Fruit fly (Drosophila melanogaster) whole organism, wandering third instar larva: Measurements from ENCODE around the gene Prtl99C.
A peak's percentile ranks its signal among the peaks of the same experiment; 100 is the strongest.

ENCODE experiments used
- Abd-B ChIP-seq: fragments of >200 bp; optimal IDR thresholded peaks from 2 replicates; lab custom pipeline; 2017; ENCODE audit warnings: missing biosample characterization, missing genetic modification characterization
- CG32264 ChIP-seq: fragments of 200-800 bp; sonication (Bioruptor generic); optimal IDR thresholded peaks from 2 replicates; lab custom pipeline; 2016; ENCODE audit warnings: missing biosample characterization, missing genetic modification characterization
- CG9705 ChIP-seq: fragments of 200-800 bp; sonication (Bioruptor generic); optimal IDR thresholded peaks from 2 replicates; lab custom pipeline; 2018; ENCODE audit warnings: missing biosample characterization, mild to moderate bottlenecking, missing genetic modification characterization
- CrebA ChIP-seq: fragments of 200-800 bp; sonication (Bioruptor generic); optimal IDR thresholded peaks from 2 replicates; lab custom pipeline; 2016; ENCODE audit warnings: missing biosample characterization, mild to moderate bottlenecking, missing genetic modification characterization, borderline replicate concordance
- Dif ChIP-seq: fragments of 200-275, 200-300 bp; sonication (Bioruptor generic); optimal IDR thresholded peaks from 2 replicates; lab custom pipeline; 2018; ENCODE audit warnings: missing biosample characterization, missing genetic modification characterization; ENCODE audit not compliant: partially characterized antibody
- HLH106 ChIP-seq: fragments of 200-800 bp; optimal IDR thresholded peaks from 3 replicates; lab custom pipeline; 2019; ENCODE audit warnings: missing biosample characterization, mild to moderate bottlenecking, missing genetic modification characterization, moderate library complexity
- Hnf4 ChIP-seq: fragments of 200-800 bp; sonication (Bioruptor generic); optimal IDR thresholded peaks from 2 replicates; lab custom pipeline; 2016; ENCODE audit warnings: missing biosample characterization, mild to moderate bottlenecking, missing genetic modification characterization
- Hr83 ChIP-seq: fragments of 200-300 bp; sonication (Bioruptor generic); optimal IDR thresholded peaks from 2 replicates; lab custom pipeline; 2016; ENCODE audit warnings: missing biosample characterization, mild to moderate bottlenecking, missing genetic modification characterization, moderate library complexity; ENCODE audit not compliant: poor library complexity, severe bottlenecking
- Jra ChIP-seq: sonication (Bioruptor generic); optimal IDR thresholded peaks from 2 replicates; lab custom pipeline; 2016; ENCODE audit warnings: missing biosample characterization, missing genetic modification characterization
- Mio ChIP-seq: sonication (Bioruptor generic); optimal IDR thresholded peaks from 2 replicates; lab custom pipeline; 2016; ENCODE audit warnings: missing biosample characterization, missing genetic modification characterization
- OdsH ChIP-seq: fragments of 200-800 bp; sonication (Bioruptor generic); optimal IDR thresholded peaks from 2 replicates; lab custom pipeline; 2016; ENCODE audit warnings: missing biosample characterization, mild to moderate bottlenecking, missing genetic modification characterization
- Rel ChIP-seq, 2 experiments: fragments of 200-800 bp; sonication (Bioruptor generic) in 1 of 2; optimal IDR thresholded peaks; 2 replicates in 1 of 2; 3 replicates in 1 of 2; lab custom pipeline; 2016 to 2019; ENCODE audit warnings: mild to moderate bottlenecking in 2 of 2, missing biosample characterization in 2 of 2, missing genetic modification characterization in 2 of 2, moderate library complexity in 1 of 2
- Sp1 ChIP-seq: fragments of 200-800 bp; sonication (Bioruptor generic); optimal IDR thresholded peaks from 3 replicates; lab custom pipeline; 2019; ENCODE audit warnings: missing biosample characterization, mild to moderate bottlenecking, missing genetic modification characterization, moderate library complexity
- br ChIP-seq: fragments of 200-800 bp; sonication (Bioruptor generic); optimal IDR thresholded peaks from 2 replicates; lab custom pipeline; 2016; ENCODE audit warnings: missing biosample characterization, missing genetic modification characterization
- brk ChIP-seq: fragments of 200-800 bp; sonication (Bioruptor generic); optimal IDR thresholded peaks from 2 replicates; lab custom pipeline; 2016; ENCODE audit warnings: missing biosample characterization, mild to moderate bottlenecking, missing genetic modification characterization
- dl ChIP-seq, 2 experiments: fragments of 175-275, 200-275 bp in 1 of 2; fragments of 200-275 bp in 1 of 2; sonication (Bioruptor generic); optimal IDR thresholded peaks; lab custom pipeline; 2018; ENCODE audit warnings: mild to moderate bottlenecking in 2 of 2, missing biosample characterization in 2 of 2, missing genetic modification characterization in 2 of 2, moderate library complexity in 2 of 2; ENCODE audit not compliant: partially characterized antibody in 2 of 2, insufficient read depth in 1 of 2
- dmrt93B ChIP-seq: fragments of 200-800 bp; sonication (Bioruptor generic); optimal IDR thresholded peaks from 2 replicates; lab custom pipeline; 2018; ENCODE audit warnings: missing biosample characterization, mild to moderate bottlenecking, missing genetic modification characterization
- dsf ChIP-seq: sonication (Bioruptor generic); optimal IDR thresholded peaks from 2 replicates; lab custom pipeline; 2016; ENCODE audit warnings: missing biosample characterization, missing genetic modification characterization, borderline replicate concordance
- ey ChIP-seq: fragments of 200-800 bp; sonication (Bioruptor generic); optimal IDR thresholded peaks from 2 replicates; lab custom pipeline; 2016; ENCODE audit warnings: missing biosample characterization, missing genetic modification characterization
- foxo ChIP-seq, 2 experiments: fragments of 200-800 bp; sonication (Bioruptor generic); optimal IDR thresholded peaks; 2 replicates in 1 of 2; 3 replicates in 1 of 2; lab custom pipeline; 2016 to 2017; ENCODE audit warnings: missing biosample characterization in 2 of 2, missing genetic modification characterization in 2 of 2
- fru ChIP-seq: fragments of 200-800 bp; sonication (Bioruptor generic); optimal IDR thresholded peaks from 3 replicates; lab custom pipeline; 2016; ENCODE audit warnings: missing biosample characterization, mild to moderate bottlenecking, missing genetic modification characterization
- h ChIP-seq: fragments of 200-800 bp; sonication (Bioruptor generic); optimal IDR thresholded peaks from 3 replicates; lab custom pipeline; 2016; ENCODE audit warnings: missing biosample characterization, mild to moderate bottlenecking, missing genetic modification characterization
- jim ChIP-seq: fragments of 175-275, 200-325 bp; sonication (Bioruptor generic); optimal IDR thresholded peaks from 2 replicates; lab custom pipeline; 2016; ENCODE audit warnings: missing biosample characterization, mild to moderate bottlenecking, missing genetic modification characterization
- lola ChIP-seq: fragments of >200 bp; optimal IDR thresholded peaks from 2 replicates; lab custom pipeline; 2017; ENCODE audit warnings: missing biosample characterization, missing genetic modification characterization
- psq ChIP-seq: fragments of 200-800 bp; sonication (Bioruptor generic); optimal IDR thresholded peaks from 3 replicates; lab custom pipeline; 2017; ENCODE audit warnings: missing biosample characterization, mild to moderate bottlenecking, missing genetic modification characterization, moderate library complexity
- rgr ChIP-seq: fragments of 200-800 bp; sonication (Bioruptor generic); optimal IDR thresholded peaks from 3 replicates; lab custom pipeline; 2016; ENCODE audit warnings: missing biosample characterization, mild to moderate bottlenecking, missing genetic modification characterization
- sage ChIP-seq: fragments of 200-800 bp; sonication (Bioruptor generic); optimal IDR thresholded peaks from 2 replicates; lab custom pipeline; 2016; ENCODE audit warnings: missing biosample characterization, mild to moderate bottlenecking, missing genetic modification characterization
- usp ChIP-seq: fragments of >200 bp; optimal IDR thresholded peaks from 2 replicates; lab custom pipeline; 2017; ENCODE audit warnings: missing biosample characterization, missing genetic modification characterization
- woc ChIP-seq: sonication (Bioruptor generic); optimal IDR thresholded peaks from 2 replicates; lab custom pipeline; 2016; ENCODE audit warnings: missing biosample characterization, mild to moderate bottlenecking, missing genetic modification characterization

Prtl99C gene

DNA sequence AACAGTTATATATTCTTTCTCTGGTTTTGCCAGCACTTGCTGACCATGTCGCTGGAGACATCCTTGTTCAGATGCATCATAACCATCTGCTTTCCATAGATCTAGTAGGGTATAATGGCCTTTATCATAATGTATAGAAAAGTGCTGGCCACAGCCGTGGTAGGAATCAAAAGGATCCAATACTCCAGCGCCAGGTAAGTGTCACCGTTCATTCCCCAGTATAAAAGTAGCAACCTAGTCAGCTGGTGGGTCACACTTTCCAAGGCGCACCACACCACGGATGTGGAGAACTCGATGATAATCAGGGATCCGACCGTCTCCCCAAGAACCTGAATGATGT, at the start of gene Prtl99C:
Gene Prtl99C (plus strand): TSS at position 241 of the 340 bp plus-strand sequence.
- TF ChIP-seq br (GFP tag; lab: Kevin White, UChicago) (no peak), OdsH (no peak), CrebA (GFP tag; lab: Kevin White, UChicago) (no peak), lola (GFP tag; lab: Kevin White, UChicago) (no peak)

dm6 chr3R:29786016-29786996, 49.4 kb upstream of the Prtl99C start:
- TF ChIP-seq h (GFP tag; lab: Kevin White, UChicago) (peak; percentile 65), Hnf4 (GFP tag; lab: Kevin White, UChicago) (peak; percentile 75), HLH106 (tag; lab: Kevin White, UChicago) (peak; percentile 72), CG32264 (peak; percentile 59), Rel (GFP tag; optimal IDR thresholded peaks at IDR 0.05; lab: Kevin White, UChicago) (peak; percentile 13), Rel (tag; optimal IDR thresholded peaks at IDR 0.05; lab: Kevin White, UChicago) (peak; percentile 52), Dif (GFP tag; lab: Kevin White, UChicago) (no peak), dl (GFP tag; optimal IDR thresholded peaks at IDR 0.05; lab: Kevin White, UChicago; ENCODE audit: insufficient read depth in 1 of 2, partially characterized antibody in 2 of 2) (no peak), rgr (GFP tag; lab: Kevin White, UChicago) (peak; percentile 55), CG9705 (GFP tag; lab: Kevin White, UChicago) (no peak), br (GFP tag; lab: Kevin White, UChicago) (peak; percentile 65), OdsH (peak; percentile 55), dmrt93B (GFP tag; lab: Kevin White, UChicago) (peak; percentile 71), Hr83 (GFP tag; lab: Kevin White, UChicago) (peak; percentile 61), ey (GFP tag; lab: Kevin White, UChicago) (peak; percentile 70), Jra (GFP tag; lab: Kevin White, UChicago) (peak; percentile 27), Abd-B (GFP tag; lab: Kevin White, UChicago) (no peak), Sp1 (peak; percentile 11), psq (GFP tag; lab: Kevin White, UChicago) (peak; percentile 21), fru (GFP tag; lab: Kevin White, UChicago) (peak; percentile 88), woc (peak; percentile 70), foxo (GFP tag; optimal IDR thresholded peaks at IDR 0.05; lab: Kevin White, UChicago) (peak in 1 of 2 experiments; percentile 85), brk (GFP tag; lab: Kevin White, UChicago) (peak; percentile 21), lola (GFP tag; lab: Kevin White, UChicago) (no peak), sage (GFP tag; lab: Kevin White, UChicago) (peak; percentile 72)

DNA sequence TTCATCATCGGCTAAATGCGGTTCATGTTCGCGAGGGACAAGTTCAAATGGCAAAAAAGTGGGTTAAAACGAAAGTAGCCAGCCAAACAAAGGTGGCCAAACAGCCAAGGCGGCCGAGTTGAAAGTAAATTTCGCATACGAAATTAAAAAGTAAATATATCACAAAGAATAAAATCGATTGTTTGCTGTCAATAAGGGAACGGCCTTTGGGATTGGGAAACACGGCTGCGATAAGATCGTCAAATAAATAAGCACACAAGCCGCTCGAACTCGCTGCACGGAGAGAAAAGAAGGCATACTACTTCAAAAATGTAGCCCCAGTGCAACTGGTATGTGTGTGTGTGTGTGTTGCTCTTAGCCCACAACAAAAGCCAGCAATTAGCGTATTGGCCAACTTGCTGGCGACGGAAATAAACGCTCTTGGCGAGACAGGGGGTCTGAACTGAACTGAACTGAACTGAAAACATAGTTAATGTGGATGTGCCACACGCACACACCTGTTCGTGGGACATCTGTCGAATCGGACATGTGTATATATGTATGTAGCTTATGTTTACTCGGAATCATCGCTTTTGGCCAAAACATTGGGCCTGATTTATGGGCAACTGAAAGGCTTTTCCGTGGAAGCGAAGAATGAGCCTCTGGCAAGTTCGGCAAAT, 47.7 kb upstream of the Prtl99C start:
- TF ChIP-seq foxo (GFP tag; optimal IDR thresholded peaks at IDR 0.05; lab: Kevin White, UChicago) = peak in 1 of 2 experiments; percentile 44
- peak; percentile 54 for TF ChIP-seq br (GFP tag; lab: Kevin White, UChicago)
- TF ChIP-seq fru (GFP tag; lab: Kevin White, UChicago) = peak; percentile 21
- no peak for TF ChIP-seq Mio (GFP tag; lab: Kevin White, UChicago)
- TF ChIP-seq usp (GFP tag; lab: Kevin White, UChicago) = no peak
- peak; percentile 38 for TF ChIP-seq rgr (GFP tag; lab: Kevin White, UChicago)
- no peak for TF ChIP-seq CrebA (GFP tag; lab: Kevin White, UChicago)
- peak; percentile 3 for TF ChIP-seq dmrt93B (GFP tag; lab: Kevin White, UChicago)
- TF ChIP-seq sage (GFP tag; lab: Kevin White, UChicago) = peak; percentile 14
- TF ChIP-seq Hr83 (GFP tag; lab: Kevin White, UChicago) = peak; percentile 50
- peak; percentile 1 for TF ChIP-seq CG32264
- TF ChIP-seq Hnf4 (GFP tag; lab: Kevin White, UChicago) = peak; percentile 9
- TF ChIP-seq psq (GFP tag; lab: Kevin White, UChicago) = peak; percentile 36
- no peak for TF ChIP-seq Rel (GFP tag; optimal IDR thresholded peaks at IDR 0.05; lab: Kevin White, UChicago)
- peak; percentile 26 for TF ChIP-seq Rel (tag; optimal IDR thresholded peaks at IDR 0.05; lab: Kevin White, UChicago)
- TF ChIP-seq h (GFP tag; lab: Kevin White, UChicago) = peak; percentile 16
- no peak for TF ChIP-seq jim (GFP tag; lab: Kevin White, UChicago)
- peak; percentile 23 for TF ChIP-seq OdsH
- TF ChIP-seq dsf (GFP tag; lab: Kevin White, UChicago) = no peak
